Worm (Caenorhabditis elegans): ENCODE results near the gene B0001.2.

DNA sequence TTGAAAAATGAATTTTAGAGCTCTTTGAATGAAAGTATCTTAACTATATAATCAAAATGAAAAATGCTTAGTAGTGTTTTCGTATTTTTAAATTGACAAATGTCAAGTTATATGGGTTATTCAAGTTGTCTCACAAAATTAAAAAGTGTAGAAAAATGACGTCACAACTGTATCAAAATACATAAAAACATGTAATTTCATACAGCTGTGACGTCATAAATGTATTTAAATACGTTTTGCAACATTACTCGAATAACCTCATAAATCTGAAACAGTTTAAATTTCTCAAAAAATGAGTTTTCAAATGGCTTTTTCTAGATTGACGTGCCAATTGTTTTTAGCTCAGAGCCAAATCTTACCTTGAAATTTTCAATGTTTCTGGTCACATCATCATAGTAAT is 41.0 kb downstream of the B0001.2 start:
- TF ChIP-seq hlh-26 (GFP tag; conservative IDR thresholded peaks at IDR 0.05) (no peak), ama-1 (optimal IDR thresholded peaks at IDR 0.05) (no peak), ama-1 (GFP tag; optimal IDR thresholded peaks at IDR 0.05) (no peak), pha-4 (tag; optimal IDR thresholded peaks at IDR 0.05) (no peak), ets-4 (GFP tag; optimal IDR thresholded peaks at IDR 0.05) (no peak), nfya-1 (tag; optimal IDR thresholded peaks at IDR 0.05; ENCODE audit: borderline replicate concordance, insufficient read depth) (no peak), efl-1 (GFP tag; optimal IDR thresholded peaks at IDR 0.05) (no peak), ztf-6 (GFP tag; IDR thresholded peaks at IDR 0.05) (no peak), zfh-2 (GFP tag; conservative IDR thresholded peaks at IDR 0.05) (no peak), cebp-2 (GFP tag; IDR thresholded peaks at IDR 0.05) (no peak), hmg-20 (GFP tag; IDR thresholded peaks at IDR 0.05) (no peak), nhr-90 (tag; optimal IDR thresholded peaks at IDR 0.05) (no peak)

Data from whole organism, young adult.